Fruit fly (Drosophila melanogaster) whole organism, wandering third instar larva: ENCODE results near the gene soti.
A peak's percentile ranks its signal among the peaks of the same experiment; 100 is the strongest.

Experiments used
- Abd-B ChIP-seq: fragments of >200 bp; optimal IDR thresholded peaks from 2 replicates; lab custom pipeline; 2017; ENCODE audit warnings: missing biosample characterization, missing genetic modification characterization
- CG32264 ChIP-seq: fragments of 200-800 bp; sonication (Bioruptor generic); optimal IDR thresholded peaks from 2 replicates; lab custom pipeline; 2016; ENCODE audit warnings: missing biosample characterization, missing genetic modification characterization
- CG9705 ChIP-seq: fragments of 200-800 bp; sonication (Bioruptor generic); optimal IDR thresholded peaks from 2 replicates; lab custom pipeline; 2018; ENCODE audit warnings: missing biosample characterization, mild to moderate bottlenecking, missing genetic modification characterization
- CrebA ChIP-seq: fragments of 200-800 bp; sonication (Bioruptor generic); optimal IDR thresholded peaks from 2 replicates; lab custom pipeline; 2016; ENCODE audit warnings: missing biosample characterization, mild to moderate bottlenecking, missing genetic modification characterization, borderline replicate concordance
- Dfd ChIP-seq: fragments of >200 bp; optimal IDR thresholded peaks from 2 replicates; lab custom pipeline; 2017; ENCODE audit warnings: missing biosample characterization, missing genetic modification characterization
- Dif ChIP-seq: fragments of 200-275, 200-300 bp; sonication (Bioruptor generic); optimal IDR thresholded peaks from 2 replicates; lab custom pipeline; 2018; ENCODE audit warnings: missing biosample characterization, missing genetic modification characterization; ENCODE audit not compliant: partially characterized antibody
- GATAd ChIP-seq: sonication (Bioruptor generic); optimal IDR thresholded peaks from 2 replicates; lab custom pipeline; 2016; ENCODE audit warnings: missing biosample characterization, missing genetic modification characterization
- HLH106 ChIP-seq: fragments of 200-800 bp; optimal IDR thresholded peaks from 3 replicates; lab custom pipeline; 2019; ENCODE audit warnings: missing biosample characterization, mild to moderate bottlenecking, missing genetic modification characterization, moderate library complexity
- Hnf4 ChIP-seq: fragments of 200-800 bp; sonication (Bioruptor generic); optimal IDR thresholded peaks from 2 replicates; lab custom pipeline; 2016; ENCODE audit warnings: missing biosample characterization, mild to moderate bottlenecking, missing genetic modification characterization
- Hr78 ChIP-seq: fragments of >200 bp; optimal IDR thresholded peaks from 2 replicates; lab custom pipeline; 2017; ENCODE audit warnings: missing biosample characterization, missing genetic modification characterization
- Hr83 ChIP-seq: fragments of 200-300 bp; sonication (Bioruptor generic); optimal IDR thresholded peaks from 2 replicates; lab custom pipeline; 2016; ENCODE audit warnings: missing biosample characterization, mild to moderate bottlenecking, missing genetic modification characterization, moderate library complexity; ENCODE audit not compliant: poor library complexity, severe bottlenecking
- Jra ChIP-seq: sonication (Bioruptor generic); optimal IDR thresholded peaks from 2 replicates; lab custom pipeline; 2016; ENCODE audit warnings: missing biosample characterization, missing genetic modification characterization
- Mio ChIP-seq: sonication (Bioruptor generic); optimal IDR thresholded peaks from 2 replicates; lab custom pipeline; 2016; ENCODE audit warnings: missing biosample characterization, missing genetic modification characterization
- Myc ChIP-seq: fragments of >200 bp; optimal IDR thresholded peaks from 2 replicates; lab custom pipeline; 2017
- N ChIP-seq: fragments of >200 bp; optimal IDR thresholded peaks from 2 replicates; lab custom pipeline; 2018; ENCODE audit warnings: missing biosample characterization, missing external identifiers, missing genetic modification characterization
- OdsH ChIP-seq: fragments of 200-800 bp; sonication (Bioruptor generic); optimal IDR thresholded peaks from 2 replicates; lab custom pipeline; 2016; ENCODE audit warnings: missing biosample characterization, mild to moderate bottlenecking, missing genetic modification characterization
- Rel ChIP-seq, 2 experiments: fragments of 200-800 bp; sonication (Bioruptor generic) in 1 of 2; optimal IDR thresholded peaks; 2 replicates in 1 of 2; 3 replicates in 1 of 2; lab custom pipeline; 2016 to 2019; ENCODE audit warnings: mild to moderate bottlenecking in 2 of 2, missing biosample characterization in 2 of 2, missing genetic modification characterization in 2 of 2, moderate library complexity in 1 of 2
- Sp1 ChIP-seq: fragments of 200-800 bp; sonication (Bioruptor generic); optimal IDR thresholded peaks from 3 replicates; lab custom pipeline; 2019; ENCODE audit warnings: missing biosample characterization, mild to moderate bottlenecking, missing genetic modification characterization, moderate library complexity
- Vsx2 ChIP-seq: fragments of 200-300, 225-300 bp; sonication (Bioruptor generic); optimal IDR thresholded peaks from 2 replicates; lab custom pipeline; 2018; ENCODE audit warnings: missing biosample characterization, missing genetic modification characterization; ENCODE audit not compliant: partially characterized antibody
- br ChIP-seq: fragments of 200-800 bp; sonication (Bioruptor generic); optimal IDR thresholded peaks from 2 replicates; lab custom pipeline; 2016; ENCODE audit warnings: missing biosample characterization, missing genetic modification characterization
- brk ChIP-seq: fragments of 200-800 bp; sonication (Bioruptor generic); optimal IDR thresholded peaks from 2 replicates; lab custom pipeline; 2016; ENCODE audit warnings: missing biosample characterization, mild to moderate bottlenecking, missing genetic modification characterization
- dl ChIP-seq, 2 experiments: fragments of 175-275, 200-275 bp in 1 of 2; fragments of 200-275 bp in 1 of 2; sonication (Bioruptor generic); optimal IDR thresholded peaks; lab custom pipeline; 2018; ENCODE audit warnings: mild to moderate bottlenecking in 2 of 2, missing biosample characterization in 2 of 2, missing genetic modification characterization in 2 of 2, moderate library complexity in 2 of 2; ENCODE audit not compliant: partially characterized antibody in 2 of 2, insufficient read depth in 1 of 2
- dsf ChIP-seq: sonication (Bioruptor generic); optimal IDR thresholded peaks from 2 replicates; lab custom pipeline; 2016; ENCODE audit warnings: missing biosample characterization, missing genetic modification characterization, borderline replicate concordance
- ey ChIP-seq: fragments of 200-800 bp; sonication (Bioruptor generic); optimal IDR thresholded peaks from 2 replicates; lab custom pipeline; 2016; ENCODE audit warnings: missing biosample characterization, missing genetic modification characterization
- foxo ChIP-seq, 2 experiments: fragments of 200-800 bp; sonication (Bioruptor generic); optimal IDR thresholded peaks; 2 replicates in 1 of 2; 3 replicates in 1 of 2; lab custom pipeline; 2016 to 2017; ENCODE audit warnings: missing biosample characterization in 2 of 2, missing genetic modification characterization in 2 of 2
- fru ChIP-seq: fragments of 200-800 bp; sonication (Bioruptor generic); optimal IDR thresholded peaks from 3 replicates; lab custom pipeline; 2016; ENCODE audit warnings: missing biosample characterization, mild to moderate bottlenecking, missing genetic modification characterization
- h ChIP-seq: fragments of 200-800 bp; sonication (Bioruptor generic); optimal IDR thresholded peaks from 3 replicates; lab custom pipeline; 2016; ENCODE audit warnings: missing biosample characterization, mild to moderate bottlenecking, missing genetic modification characterization
- jim ChIP-seq: fragments of 175-275, 200-325 bp; sonication (Bioruptor generic); optimal IDR thresholded peaks from 2 replicates; lab custom pipeline; 2016; ENCODE audit warnings: missing biosample characterization, mild to moderate bottlenecking, missing genetic modification characterization
- lola ChIP-seq: fragments of >200 bp; optimal IDR thresholded peaks from 2 replicates; lab custom pipeline; 2017; ENCODE audit warnings: missing biosample characterization, missing genetic modification characterization
- pan ChIP-seq: fragments of >200 bp; optimal IDR thresholded peaks from 2 replicates; lab custom pipeline; 2017
- rgr ChIP-seq: fragments of 200-800 bp; sonication (Bioruptor generic); optimal IDR thresholded peaks from 3 replicates; lab custom pipeline; 2016; ENCODE audit warnings: missing biosample characterization, mild to moderate bottlenecking, missing genetic modification characterization
- tai ChIP-seq: sonication (Bioruptor generic); optimal IDR thresholded peaks from 2 replicates; lab custom pipeline; 2016; ENCODE audit warnings: missing biosample characterization, missing genetic modification characterization
- usp ChIP-seq: fragments of >200 bp; optimal IDR thresholded peaks from 2 replicates; lab custom pipeline; 2017; ENCODE audit warnings: missing biosample characterization, missing genetic modification characterization
- woc ChIP-seq: sonication (Bioruptor generic); optimal IDR thresholded peaks from 2 replicates; lab custom pipeline; 2016; ENCODE audit warnings: missing biosample characterization, mild to moderate bottlenecking, missing genetic modification characterization

soti gene

dm6 chr3R:14369481-14370198 lies 11.9 kb downstream of the soti start:
- TF ChIP-seq fru (GFP tag; lab: Kevin White, UChicago) (peak; percentile 14), Hnf4 (GFP tag; lab: Kevin White, UChicago) (no peak), h (peak; percentile 2), Myc (no peak), Dif (peak; percentile 18), Vsx2 (GFP tag; lab: Kevin White, UChicago) (peak; percentile 41), pan (no peak), usp (GFP tag; lab: Kevin White, UChicago) (no peak), Rel (GFP tag; optimal IDR thresholded peaks at IDR 0.05; lab: Kevin White, UChicago) (no peak), Rel (tag; optimal IDR thresholded peaks at IDR 0.05; lab: Kevin White, UChicago) (peak; percentile 14), Abd-B (GFP tag; lab: Kevin White, UChicago) (no peak), woc (no peak), Dfd (GFP tag; lab: Kevin White, UChicago) (no peak), Hr78 (GFP tag; lab: Kevin White, UChicago) (no peak), foxo (GFP tag; optimal IDR thresholded peaks at IDR 0.05; lab: Kevin White, UChicago) (peak in 1 of 2 experiments; percentile 5), CG32264 (no peak), Mio (GFP tag; lab: Kevin White, UChicago) (no peak), dsf (GFP tag; lab: Kevin White, UChicago) (no peak), br (GFP tag; lab: Kevin White, UChicago) (peak; percentile 51), Jra (GFP tag; lab: Kevin White, UChicago) (no peak), brk (GFP tag; lab: Kevin White, UChicago) (no peak), GATAd (GFP tag; lab: Kevin White, UChicago) (no peak), tai (GFP tag; lab: Kevin White, UChicago) (no peak), jim (GFP tag; lab: Kevin White, UChicago) (no peak), Sp1 (GFP tag; lab: Kevin White, UChicago) (no peak), Hr83 (peak; percentile 31), N (GFP tag; lab: Kevin White, UChicago) (no peak), CG9705 (GFP tag; lab: Kevin White, UChicago) (no peak), HLH106 (tag; lab: Kevin White, UChicago) (no peak)

- no peak for TF ChIP-seq ey (GFP tag; lab: Kevin White, UChicago)
- no peak for TF ChIP-seq Rel (GFP tag; optimal IDR thresholded peaks at IDR 0.05; lab: Kevin White, UChicago)
- TF ChIP-seq Rel (tag; optimal IDR thresholded peaks at IDR 0.05; lab: Kevin White, UChicago) = peak; percentile 6
- TF ChIP-seq, all 38 proteins: peak for 1
Observed at dm6 chr3R:14366882-14367281, 14.6 kb downstream of the soti start.

dm6 chr3R:14365918-14366317 lies 15.6 kb downstream of the soti start:
- TF ChIP-seq usp (GFP tag; lab: Kevin White, UChicago) (no peak), lola (no peak), Dif (no peak), h (no peak), Abd-B (GFP tag; lab: Kevin White, UChicago) (no peak), brk (GFP tag; lab: Kevin White, UChicago) (no peak), CG9705 (GFP tag; lab: Kevin White, UChicago) (no peak), dl (GFP tag; optimal IDR thresholded peaks at IDR 0.05; lab: Kevin White, UChicago; ENCODE audit: insufficient read depth in 1 of 2, partially characterized antibody in 2 of 2) (no peak), ey (GFP tag; lab: Kevin White, UChicago) (no peak), Hr83 (no peak), Vsx2 (GFP tag; lab: Kevin White, UChicago) (no peak), Hr78 (GFP tag; lab: Kevin White, UChicago) (no peak), GATAd (GFP tag; lab: Kevin White, UChicago) (no peak), Hnf4 (GFP tag; lab: Kevin White, UChicago) (no peak), dsf (GFP tag; lab: Kevin White, UChicago) (no peak), CrebA (GFP tag; lab: Kevin White, UChicago) (no peak)

dm6 chr3R:14364156-14364555 lies 17.3 kb downstream of the soti start:
- TF ChIP-seq OdsH (GFP tag; lab: Kevin White, UChicago) (no peak), Dfd (GFP tag; lab: Kevin White, UChicago) (no peak), GATAd (GFP tag; lab: Kevin White, UChicago) (no peak), rgr (GFP tag; lab: Kevin White, UChicago) (no peak)
- TF ChIP-seq, all 38 proteins: peak for 0
